6 worm cellular contexts compared by ENCODE assay signal in genomic region chrIV:4530170-4530569, ce11.
TF ChIP-seq lines count a peak whose summit lies in the region.

Gene ZK185.3 (minus strand): TSS chrIV:4530432.

TF ChIP-seq in whole organism, L1 larva, 84 proteins besides CTCF, POLR2A, EP300 and RAD21 (continues in another document):
- no peak for TF ChIP-seq fkh-8 (tag; optimal IDR thresholded peaks at IDR 0.05; lab: Kevin White, UChicago)
- TF ChIP-seq lin-39 (tag; optimal IDR thresholded peaks at IDR 0.05; lab: Kevin White, UChicago), result no peak
- TF ChIP-seq aha-1 (tag; optimal IDR thresholded peaks at IDR 0.05; lab: Kevin White, UChicago), result no peak
- no peak for TF ChIP-seq swsn-7 (tag; optimal IDR thresholded peaks at IDR 0.05; lab: Kevin White, UChicago)
- no peak for TF ChIP-seq aly-2 (tag; optimal IDR thresholded peaks at IDR 0.05; lab: Kevin White, UChicago)
- no peak for TF ChIP-seq F16B12.6 (tag; optimal IDR thresholded peaks at IDR 0.05; lab: Kevin White, UChicago)
- peak; percentile 57 for TF ChIP-seq tlp-1 (tag; optimal IDR thresholded peaks at IDR 0.05; lab: Kevin White, UChicago)
- peak; percentile 97 for TF ChIP-seq pqm-1 (tag; optimal IDR thresholded peaks at IDR 0.05; lab: Kevin White, UChicago)
- TF ChIP-seq elt-3 (tag; optimal IDR thresholded peaks at IDR 0.05; lab: Kevin White, UChicago), result peak in 4 of 6 experiments; percentile 7 to 58 (median 46)
- no peak for TF ChIP-seq zag-1 (tag; optimal IDR thresholded peaks at IDR 0.05; lab: Kevin White, UChicago)
- TF ChIP-seq nhr-11 (tag; optimal IDR thresholded peaks at IDR 0.05; lab: Kevin White, UChicago), result no peak
- peak; percentile 77 for TF ChIP-seq elt-2 (tag; optimal IDR thresholded peaks at IDR 0.05; lab: Kevin White, UChicago)
- TF ChIP-seq nhr-90 (tag; optimal IDR thresholded peaks at IDR 0.05; lab: Kevin White, UChicago; ENCODE audit: poor library complexity), result no peak
- TF ChIP-seq efl-1 (optimal IDR thresholded peaks at IDR 0.05; lab: Kevin White, UChicago), result no peak
- peak in 1 of 2 experiments; percentile 83 for TF ChIP-seq efl-1 (GFP tag; optimal IDR thresholded peaks at IDR 0.05 in 1 of 2; lab: Kevin White, UChicago)

TF ChIP-seq in whole organism, L2 larva, 48 proteins besides CTCF, POLR2A, EP300 and RAD21:
- TF ChIP-seq ztf-11 (tag; optimal IDR thresholded peaks at IDR 0.05; lab: Kevin White, UChicago) (no peak), sma-9 (GFP tag; optimal IDR thresholded peaks at IDR 0.05; lab: Kevin White, UChicago) (peak; percentile 35), sma-9 (tag; optimal IDR thresholded peaks at IDR 0.05; lab: Kevin White, UChicago) (no peak), nhr-6 (tag; optimal IDR thresholded peaks at IDR 0.05; lab: Kevin White, UChicago) (no peak), ceh-82 (tag; optimal IDR thresholded peaks at IDR 0.05; lab: Kevin White, UChicago) (no peak), lin-11 (tag; optimal IDR thresholded peaks at IDR 0.05; lab: Kevin White, UChicago) (no peak), nhr-23 (tag; optimal IDR thresholded peaks at IDR 0.05; lab: Kevin White, UChicago) (no peak), blmp-1 (tag; optimal IDR thresholded peaks at IDR 0.05; lab: Kevin White, UChicago; ENCODE audit: insufficient read depth) (no peak), fos-1 (tag; optimal IDR thresholded peaks at IDR 0.05; lab: Kevin White, UChicago) (peak; percentile 77), lin-13 (GFP tag; optimal IDR thresholded peaks at IDR 0.05; lab: Kevin White, UChicago) (no peak), mab-5 (tag; optimal IDR thresholded peaks at IDR 0.05; lab: Kevin White, UChicago) (no peak), unc-55 (GFP tag; optimal IDR thresholded peaks at IDR 0.05; lab: Kevin White, UChicago) (no peak), nhr-21 (tag; optimal IDR thresholded peaks at IDR 0.05; lab: Kevin White, UChicago) (no peak)

TF ChIP-seq in whole organism, L3 larva, 47 proteins besides CTCF, POLR2A, EP300 and RAD21:
- TF ChIP-seq daf-12 (tag; optimal IDR thresholded peaks at IDR 0.05; lab: Kevin White, UChicago), result no peak
- TF ChIP-seq hmg-11 (tag; optimal IDR thresholded peaks at IDR 0.05; lab: Kevin White, UChicago), result no peak
- no peak for TF ChIP-seq nhr-67 (tag; optimal IDR thresholded peaks at IDR 0.05; lab: Kevin White, UChicago)
- TF ChIP-seq nhr-12 (tag; optimal IDR thresholded peaks at IDR 0.05; lab: Kevin White, UChicago), result no peak
- no peak for TF ChIP-seq nhr-43 (tag; optimal IDR thresholded peaks at IDR 0.05; lab: Kevin White, UChicago; ENCODE audit: poor library complexity, severe bottlenecking)
- no peak for TF ChIP-seq lsy-12 (tag; optimal IDR thresholded peaks at IDR 0.05; lab: Kevin White, UChicago)
- no peak for TF ChIP-seq lin-39 (tag; optimal IDR thresholded peaks at IDR 0.05; lab: Kevin White, UChicago)
- no peak for TF ChIP-seq nhr-77 (tag; optimal IDR thresholded peaks at IDR 0.05; lab: Kevin White, UChicago)
- peak in 1 of 3 experiments; percentile 11 for TF ChIP-seq elt-3 (tag; optimal IDR thresholded peaks at IDR 0.05; lab: Kevin White, UChicago)
- peak; percentile 85 for TF ChIP-seq elt-2 (tag; optimal IDR thresholded peaks at IDR 0.05; lab: Kevin White, UChicago)
- no peak for TF ChIP-seq fkh-2 (tag; optimal IDR thresholded peaks at IDR 0.05; lab: Kevin White, UChicago)
- peak; percentile 38 for TF ChIP-seq ceh-28 (tag; optimal IDR thresholded peaks at IDR 0.05; lab: Kevin White, UChicago)
- TF ChIP-seq mdl-1 (tag; optimal IDR thresholded peaks at IDR 0.05; lab: Kevin White, UChicago), result no peak
- TF ChIP-seq nfya-1 (tag; optimal IDR thresholded peaks at IDR 0.05; lab: Kevin White, UChicago; ENCODE audit: insufficient read depth), result no peak
- no peak for TF ChIP-seq R02D3.7 (tag; optimal IDR thresholded peaks at IDR 0.05; lab: Kevin White, UChicago)
- TF ChIP-seq pqm-1 (tag; optimal IDR thresholded peaks at IDR 0.05; lab: Kevin White, UChicago), result peak; percentile 98

TF ChIP-seq in whole organism, L4 larva, 104 proteins besides CTCF, POLR2A, EP300 and RAD21:
- TF ChIP-seq arid-1 (GFP tag; conservative IDR thresholded peaks at IDR 0.05; lab: Robert Waterston, UW), result no peak
- 0 out of 2 replicates have a peak, but pooled peaks have one; percentile 38 for TF ChIP-seq php-3 (GFP tag; IDR thresholded peaks at IDR 0.05; lab: Robert Waterston, UW)
- TF ChIP-seq hlh-11 (tag; optimal IDR thresholded peaks at IDR 0.05; lab: Kevin White, UChicago), result peak; percentile 52
- no peak for TF ChIP-seq dpl-1 (GFP tag; optimal IDR thresholded peaks at IDR 0.05; lab: Kevin White, UChicago)
- TF ChIP-seq nhr-28 (tag; optimal IDR thresholded peaks at IDR 0.05; lab: Kevin White, UChicago), result peak; percentile 82
- TF ChIP-seq pqm-1 (tag; optimal IDR thresholded peaks at IDR 0.05; lab: Kevin White, UChicago), result peak; percentile 94
- peak in 1 of 2 experiments; percentile 84 for TF ChIP-seq unc-62 (GFP tag; optimal IDR thresholded peaks at IDR 0.05 in 1 of 2; lab: Kevin White, UChicago)
- no peak for TF ChIP-seq unc-62 (tag; optimal IDR thresholded peaks at IDR 0.05; lab: Kevin White, UChicago)
- TF ChIP-seq egl-27 (tag; optimal IDR thresholded peaks at IDR 0.05; lab: Kevin White, UChicago), result no peak
- TF ChIP-seq ctbp-1 (GFP tag; IDR thresholded peaks at IDR 0.05; lab: Robert Waterston, UW), result no peak
- TF ChIP-seq dmd-6 (GFP tag; IDR thresholded peaks at IDR 0.05; lab: Robert Waterston, UW), result peak; percentile 78
- TF ChIP-seq skn-1 (tag; optimal IDR thresholded peaks at IDR 0.05; lab: Kevin White, UChicago), result no peak
- no peak for TF ChIP-seq nhr-11 (tag; optimal IDR thresholded peaks at IDR 0.05; lab: Kevin White, UChicago)
- TF ChIP-seq spr-3 (GFP tag; optimal IDR thresholded peaks at IDR 0.05; lab: Kevin White, UChicago), result no peak
- no peak for TF ChIP-seq F10B5.3 (tag; optimal IDR thresholded peaks at IDR 0.05; lab: Kevin White, UChicago)
- no peak for TF ChIP-seq F49E8.2 (tag; optimal IDR thresholded peaks at IDR 0.05; lab: Kevin White, UChicago; ENCODE audit: borderline replicate concordance)

TF ChIP-seq in whole organism, late embryonic, 69 proteins besides CTCF, POLR2A, EP300 and RAD21:
- TF ChIP-seq pax-1 (tag; optimal IDR thresholded peaks at IDR 0.05; lab: Kevin White, UChicago) (no peak), pros-1 (tag; optimal IDR thresholded peaks at IDR 0.05; lab: Kevin White, UChicago) (no peak), unc-42 (tag; optimal IDR thresholded peaks at IDR 0.05; lab: Kevin White, UChicago) (no peak), ceh-31 (tag; optimal IDR thresholded peaks at IDR 0.05; lab: Kevin White, UChicago) (no peak), hlh-6 (tag; optimal IDR thresholded peaks at IDR 0.05; lab: Kevin White, UChicago) (no peak), elt-2 (tag; optimal IDR thresholded peaks at IDR 0.05; lab: Kevin White, UChicago) (peak; percentile 94)

TF ChIP-seq in whole organism, young adult, 124 proteins besides CTCF, POLR2A, EP300 and RAD21:
- TF ChIP-seq nhr-80 (tag; optimal IDR thresholded peaks at IDR 0.05; lab: Kevin White, UChicago), result peak; percentile 72
- no peak for TF ChIP-seq lag-1 (GFP tag; IDR thresholded peaks at IDR 0.05; lab: Robert Waterston, UW)
- 0 out of 2 replicates have a peak, but pooled peaks have one; percentile 14 for TF ChIP-seq dox-1 (GFP tag; IDR thresholded peaks at IDR 0.05; lab: Robert Waterston, UW)
- TF ChIP-seq lsy-27 (tag; optimal IDR thresholded peaks at IDR 0.05; lab: Kevin White, UChicago; ENCODE audit: borderline replicate concordance, insufficient read depth), result no peak
TF ChIP-seq in whole organism, young adult: peak in this region for 2.
